Worm (Caenorhabditis elegans): ENCODE measurements around the gene heri-1.

ce11 chrII:6160994-6161393 is 48.0 kb upstream of the heri-1 start, which contains the start of gene exp-1:
- no peak for TF ChIP-seq nhr-90 (tag; optimal IDR thresholded peaks at IDR 0.05)
- no peak for TF ChIP-seq repo-1 (tag; optimal IDR thresholded peaks at IDR 0.05)
- no peak for TF ChIP-seq snpc-4 (GFP tag; optimal IDR thresholded peaks at IDR 0.05)
- TF ChIP-seq snpc-4 (tag; optimal IDR thresholded peaks at IDR 0.05) = no peak
- TF ChIP-seq nfya-2 (GFP tag; IDR thresholded peaks at IDR 0.05) = no peak
- TF ChIP-seq Y53G8AR.9 (GFP tag; conservative IDR thresholded peaks at IDR 0.05) = no peak
